Fruit fly (Drosophila melanogaster): ENCODE measurements around the gene CG7974.

DNA sequence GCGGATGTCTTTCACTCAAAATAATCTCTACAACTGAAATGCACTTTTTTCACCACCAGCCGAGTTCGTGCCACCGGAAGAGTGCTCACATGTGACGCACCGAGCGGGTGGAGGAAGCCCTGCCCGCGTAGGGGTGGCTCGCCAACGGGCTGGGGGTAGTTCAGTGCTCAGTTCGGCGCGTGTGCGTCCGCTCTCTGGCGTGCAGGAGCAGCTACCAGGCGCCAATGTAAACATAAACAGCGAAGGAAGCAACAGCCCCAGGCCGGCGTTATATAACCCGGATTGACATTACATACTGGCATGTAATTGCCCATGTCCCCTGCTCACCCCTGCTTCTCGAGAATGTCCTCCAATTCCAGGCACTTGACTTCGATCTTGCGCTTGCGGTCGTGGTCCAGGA lies 733 bp upstream of the CG7974 start:
- no peak for TF ChIP-seq Crg-1 (GFP tag; optimal IDR thresholded peaks at IDR 0.05)
- TF ChIP-seq CG14711 (tag; optimal IDR thresholded peaks at IDR 0.05), result no peak
- no peak for TF ChIP-seq CG12768 (GFP tag; optimal IDR thresholded peaks at IDR 0.05)
- no peak for TF ChIP-seq Mnt (GFP tag; optimal IDR thresholded peaks at IDR 0.05)
- TF ChIP-seq CG33017 (tag; optimal IDR thresholded peaks at IDR 0.05), result no peak
- TF ChIP-seq tj (GFP tag; optimal IDR thresholded peaks at IDR 0.05), result no peak
- no peak for TF ChIP-seq cnc (optimal IDR thresholded peaks at IDR 0.05)
- no peak for TF ChIP-seq CG5204 (GFP tag; optimal IDR thresholded peaks at IDR 0.05)
- TF ChIP-seq CG7045 (GFP tag; optimal IDR thresholded peaks at IDR 0.05), result no peak
- no peak for TF ChIP-seq kay (GFP tag; ENCODE audit: borderline replicate concordance)
- TF ChIP-seq Hr96 (GFP tag; optimal IDR thresholded peaks at IDR 0.05), result no peak
- no peak for TF ChIP-seq Clk (GFP tag; optimal IDR thresholded peaks at IDR 0.05)
- no peak for TF ChIP-seq ovo (GFP tag; optimal IDR thresholded peaks at IDR 0.05)

Measured in whole organism, adult.